Fruit fly (Drosophila melanogaster) whole organism, embryonic: Measurements from ENCODE around the gene Os-C.

Experiments
- Atf3 ChIP-seq: fragments of 200-800 bp; sonication (Bioruptor generic); optimal IDR thresholded peaks from 3 replicates; lab custom pipeline; 2016; ENCODE audit warnings: missing biosample characterization, missing genetic modification characterization
- CG11247 ChIP-seq: fragments of 200-800 bp; sonication (Bioruptor generic); IDR thresholded peaks from 2 replicates; pipeline ENCODE4 v1.3.6; 2022; ENCODE audit warnings: missing biosample characterization, missing genetic modification characterization
- CG12071 ChIP-seq: fragments of 200-800 bp; sonication (Bioruptor generic); optimal IDR thresholded peaks from 3 replicates; lab custom pipeline; 2018; ENCODE audit warnings: missing biosample characterization, mild to moderate bottlenecking, missing genetic modification characterization
- CG13424 ChIP-seq: fragments of 200-800 bp; sonication (Bioruptor generic); optimal IDR thresholded peaks from 2 replicates; lab custom pipeline; 2019; ENCODE audit warnings: missing biosample characterization, mild to moderate bottlenecking, missing genetic modification characterization, moderate library complexity
- CG13624 ChIP-seq: fragments of 200-800 bp; sonication (Bioruptor generic); optimal IDR thresholded peaks from 2 replicates; lab custom pipeline; 2016; ENCODE audit warnings: missing biosample characterization, missing genetic modification characterization
- CG14710 ChIP-seq: fragments of 200-800 bp; sonication (Bioruptor generic); optimal IDR thresholded peaks from 3 replicates; lab custom pipeline; 2019; ENCODE audit warnings: missing biosample characterization, mild to moderate bottlenecking, missing genetic modification characterization, moderate library complexity
- CG15269 ChIP-seq: fragments of 200-800 bp; sonication (Bioruptor generic); optimal IDR thresholded peaks from 2 replicates; lab custom pipeline; 2018; ENCODE audit warnings: missing biosample characterization, mild to moderate bottlenecking, missing genetic modification characterization, moderate library complexity
- CG15696 ChIP-seq: fragments of 200-800 bp; sonication (Bioruptor generic); optimal IDR thresholded peaks from 2 replicates; lab custom pipeline; 2019; ENCODE audit warnings: missing biosample characterization, mild to moderate bottlenecking, missing genetic modification characterization, moderate library complexity
- CG1647 ChIP-seq: fragments of 200-800 bp; sonication (Bioruptor generic); optimal IDR thresholded peaks from 3 replicates; lab custom pipeline; 2016; ENCODE audit warnings: missing biosample characterization, missing genetic modification characterization
- CG16779 ChIP-seq: fragments of 200-800 bp; sonication (Bioruptor generic); IDR thresholded peaks from 2 replicates; pipeline ENCODE4 v1.3.6; 2022; ENCODE audit warnings: missing biosample characterization, missing genetic modification characterization
- CG17186 ChIP-seq: fragments of 200-800 bp; sonication (Bioruptor generic); optimal IDR thresholded peaks from 3 replicates; lab custom pipeline; 2017; ENCODE audit warnings: missing biosample characterization, missing genetic modification reagents, missing genetic modification characterization
- CG17802 ChIP-seq: fragments of 200-800 bp; sonication (Bioruptor generic); optimal IDR thresholded peaks from 2 replicates; lab custom pipeline; 2018; ENCODE audit warnings: missing biosample characterization, mild to moderate bottlenecking, missing genetic modification characterization, moderate library complexity
- CG2678 ChIP-seq: fragments of 200-800 bp; sonication (Bioruptor generic); optimal IDR thresholded peaks from 3 replicates; lab custom pipeline; 2019; ENCODE audit warnings: missing biosample characterization, mild to moderate bottlenecking, missing genetic modification characterization, moderate library complexity
- CG2712 ChIP-seq: fragments of 200-800 bp; optimal IDR thresholded peaks from 3 replicates; lab custom pipeline; 2019; ENCODE audit warnings: missing biosample characterization, mild to moderate bottlenecking, missing genetic modification characterization, moderate library complexity
- CG31224 ChIP-seq: fragments of 200-800 bp; sonication (Bioruptor generic); IDR thresholded peaks from 2 replicates; pipeline ENCODE4 v1.3.6; 2022; ENCODE audit warnings: missing biosample characterization, missing genetic modification characterization
- CG4617 ChIP-seq: fragments of 200-800 bp; sonication (Bioruptor generic); optimal IDR thresholded peaks from 3 replicates; lab custom pipeline; 2016; ENCODE audit warnings: missing biosample characterization, missing genetic modification characterization, borderline replicate concordance
- CG5180 ChIP-seq: fragments of 200-800 bp; sonication (Bioruptor generic); optimal IDR thresholded peaks from 3 replicates; lab custom pipeline; 2017; ENCODE audit warnings: missing biosample characterization, missing genetic modification characterization, mild to moderate bottlenecking, moderate library complexity, missing genetic modification reagents
- CG7556 ChIP-seq: fragments of 200-800 bp; sonication (Bioruptor generic); optimal IDR thresholded peaks from 2 replicates; lab custom pipeline; 2017; ENCODE audit warnings: missing biosample characterization, mild to moderate bottlenecking, missing genetic modification characterization
- CG8765 ChIP-seq: fragments of 200-800 bp; sonication (Bioruptor generic); IDR thresholded peaks from 2 replicates; pipeline ENCODE4 v1.3.6; 2022; ENCODE audit warnings: missing biosample characterization, missing genetic modification characterization
- CG9437 ChIP-seq: fragments of 200-800 bp; sonication (Bioruptor generic); optimal IDR thresholded peaks from 2 replicates; lab custom pipeline; 2018; ENCODE audit warnings: missing biosample characterization, mild to moderate bottlenecking, missing genetic modification characterization
- Dbx ChIP-seq: fragments of 200-800 bp; sonication (Bioruptor generic); IDR thresholded peaks from 3 replicates; pipeline ENCODE4 v1.3.6; 2022; ENCODE audit warnings: missing biosample characterization, missing genetic modification characterization
- ERR ChIP-seq: fragments of 200-800 bp; sonication (Bioruptor generic); optimal IDR thresholded peaks from 2 replicates; lab custom pipeline; 2016; ENCODE audit warnings: missing biosample characterization, missing genetic modification characterization
- HLH3B ChIP-seq: fragments of 200-800 bp; sonication (Bioruptor generic); IDR thresholded peaks from 2 replicates; pipeline ENCODE4 v1.3.6; 2022; ENCODE audit warnings: missing biosample characterization, missing genetic modification characterization
- HLH4C ChIP-seq: fragments of 200-800 bp; sonication (Bioruptor generic); IDR thresholded peaks from 3 replicates; pipeline ENCODE4 v1.3.6; 2022; ENCODE audit warnings: missing biosample characterization, missing genetic modification characterization; ENCODE audit not compliant: partially characterized antibody
- Hey ChIP-seq: fragments of 200-800 bp; sonication (Bioruptor generic); optimal IDR thresholded peaks from 3 replicates; lab custom pipeline; 2018; ENCODE audit warnings: missing biosample characterization, mild to moderate bottlenecking, missing genetic modification characterization
- Hmr ChIP-seq: fragments of 200-800 bp; sonication (Bioruptor generic); optimal IDR thresholded peaks from 3 replicates; lab custom pipeline; 2017; ENCODE audit warnings: mild to moderate bottlenecking, missing biosample characterization, missing genetic modification reagents, missing genetic modification characterization
- Hr3 ChIP-seq: fragments of 200-800 bp; sonication (Bioruptor generic); optimal IDR thresholded peaks from 3 replicates; lab custom pipeline; 2016; ENCODE audit warnings: missing biosample characterization, missing genetic modification characterization
- Mes4 ChIP-seq: fragments of 200-800 bp; sonication (Bioruptor generic); optimal IDR thresholded peaks from 2 replicates; lab custom pipeline; 2016; ENCODE audit warnings: missing biosample characterization, missing genetic modification characterization
- Mrtf ChIP-seq: fragments of 200-800 bp; sonication (Bioruptor generic); IDR thresholded peaks from 3 replicates; pipeline ENCODE4 v1.3.6; 2022; ENCODE audit warnings: missing biosample characterization, missing genetic modification characterization
- NfI ChIP-seq: fragments of 200-800 bp; sonication (Bioruptor generic); optimal IDR thresholded peaks from 3 replicates; lab custom pipeline; 2018; ENCODE audit warnings: missing biosample characterization, mild to moderate bottlenecking, missing genetic modification characterization, moderate library complexity
- Poxn ChIP-seq: fragments of 200-800 bp; sonication (Bioruptor generic); IDR thresholded peaks from 2 replicates; pipeline ENCODE4 v1.3.6; 2022; ENCODE audit warnings: missing biosample characterization, missing genetic modification characterization
- Side ChIP-seq: fragments of 200-800 bp; sonication (Bioruptor generic); optimal IDR thresholded peaks from 2 replicates; lab custom pipeline; 2016; ENCODE audit warnings: missing biosample characterization, missing genetic modification characterization
- Sin3A ChIP-seq: fragments of >200 bp; optimal IDR thresholded peaks from 2 replicates; lab custom pipeline; 2018
- Stat92E ChIP-seq, 3 experiments: fragments of >200 bp in 2 of 3; fragments of 200-800 bp in 1 of 3; sonication (Bioruptor generic) in 1 of 3; optimal IDR thresholded peaks; 2 replicates each; lab custom pipeline; 2017 to 2019; ENCODE audit warnings: missing biosample characterization in 3 of 3, missing genetic modification characterization in 3 of 3, mild to moderate bottlenecking in 1 of 3, moderate library complexity in 1 of 3
- Vsx1 ChIP-seq: fragments of 200-800 bp; sonication (Bioruptor generic); optimal IDR thresholded peaks from 2 replicates; lab custom pipeline; 2017; ENCODE audit warnings: missing biosample characterization, mild to moderate bottlenecking, missing genetic modification characterization, missing genetic modification reagents
- amos ChIP-seq: fragments of 200-800 bp; sonication (Bioruptor generic); IDR thresholded peaks from 2 replicates; pipeline ENCODE4 v1.3.6; 2022; ENCODE audit warnings: missing biosample characterization, missing genetic modification characterization; ENCODE audit not compliant: partially characterized antibody
- bowl ChIP-seq: fragments of 200-800 bp; sonication (Bioruptor generic); IDR thresholded peaks from 2 replicates; pipeline ENCODE4 v1.3.6; 2022; ENCODE audit warnings: missing biosample characterization, missing genetic modification characterization
- cad ChIP-seq: fragments of >200 bp; optimal IDR thresholded peaks from 2 replicates; lab custom pipeline; 2017; ENCODE audit warnings: missing biosample characterization, missing genetic modification characterization
- cato ChIP-seq: fragments of 200-800 bp; sonication (Bioruptor generic); optimal IDR thresholded peaks from 2 replicates; lab custom pipeline; 2016; ENCODE audit warnings: missing biosample characterization, missing genetic modification characterization, borderline replicate concordance
- ci ChIP-seq: fragments of 200-800 bp; sonication (Bioruptor generic); IDR thresholded peaks from 3 replicates; pipeline ENCODE4 v1.3.6; 2022; ENCODE audit warnings: missing biosample characterization, missing genetic modification characterization
- gfzf ChIP-seq: fragments of 200-800 bp; sonication (Bioruptor generic); optimal IDR thresholded peaks from 2 replicates; lab custom pipeline; 2016; ENCODE audit warnings: missing biosample characterization, mild to moderate bottlenecking, missing genetic modification characterization, moderate library complexity
- ham ChIP-seq: fragments of 200-800 bp; sonication (Bioruptor generic); IDR thresholded peaks from 2 replicates; pipeline ENCODE4 v1.3.6; 2022; ENCODE audit warnings: missing biosample characterization, missing genetic modification characterization
- insv ChIP-seq, 2 experiments: fragments of 200-800 bp; sonication (Bioruptor generic); optimal IDR thresholded peaks; 3 replicates each; lab custom pipeline; 2016 to 2018; ENCODE audit warnings: missing biosample characterization in 2 of 2, missing genetic modification characterization in 2 of 2
- kay ChIP-seq: fragments of 200-800 bp; sonication (Bioruptor generic); optimal IDR thresholded peaks from 2 replicates; lab custom pipeline; 2016; ENCODE audit warnings: missing biosample characterization, missing genetic modification characterization
- oc ChIP-seq: fragments of 200-800 bp; sonication (Bioruptor generic); optimal IDR thresholded peaks from 2 replicates; lab custom pipeline; 2018; ENCODE audit warnings: missing biosample characterization, mild to moderate bottlenecking, missing genetic modification characterization, moderate library complexity
- org-1 ChIP-seq: fragments of 200-800 bp; sonication (Bioruptor generic); optimal IDR thresholded peaks from 2 replicates; lab custom pipeline; 2017; ENCODE audit warnings: missing biosample characterization, missing genetic modification characterization
- pnt ChIP-seq: fragments of 200-800 bp; sonication (Bioruptor generic); optimal IDR thresholded peaks from 3 replicates; lab custom pipeline; 2016; ENCODE audit warnings: missing biosample characterization, missing genetic modification characterization
- salm ChIP-seq: fragments of 200-800 bp; sonication (Bioruptor generic); optimal IDR thresholded peaks from 2 replicates; lab custom pipeline; 2018; ENCODE audit warnings: missing biosample characterization, mild to moderate bottlenecking, missing genetic modification characterization
- sqz ChIP-seq: fragments of 200-800 bp; sonication (Bioruptor generic); optimal IDR thresholded peaks from 3 replicates; lab custom pipeline; 2018; ENCODE audit warnings: missing biosample characterization, mild to moderate bottlenecking, missing genetic modification characterization

Os-C gene

DNA sequence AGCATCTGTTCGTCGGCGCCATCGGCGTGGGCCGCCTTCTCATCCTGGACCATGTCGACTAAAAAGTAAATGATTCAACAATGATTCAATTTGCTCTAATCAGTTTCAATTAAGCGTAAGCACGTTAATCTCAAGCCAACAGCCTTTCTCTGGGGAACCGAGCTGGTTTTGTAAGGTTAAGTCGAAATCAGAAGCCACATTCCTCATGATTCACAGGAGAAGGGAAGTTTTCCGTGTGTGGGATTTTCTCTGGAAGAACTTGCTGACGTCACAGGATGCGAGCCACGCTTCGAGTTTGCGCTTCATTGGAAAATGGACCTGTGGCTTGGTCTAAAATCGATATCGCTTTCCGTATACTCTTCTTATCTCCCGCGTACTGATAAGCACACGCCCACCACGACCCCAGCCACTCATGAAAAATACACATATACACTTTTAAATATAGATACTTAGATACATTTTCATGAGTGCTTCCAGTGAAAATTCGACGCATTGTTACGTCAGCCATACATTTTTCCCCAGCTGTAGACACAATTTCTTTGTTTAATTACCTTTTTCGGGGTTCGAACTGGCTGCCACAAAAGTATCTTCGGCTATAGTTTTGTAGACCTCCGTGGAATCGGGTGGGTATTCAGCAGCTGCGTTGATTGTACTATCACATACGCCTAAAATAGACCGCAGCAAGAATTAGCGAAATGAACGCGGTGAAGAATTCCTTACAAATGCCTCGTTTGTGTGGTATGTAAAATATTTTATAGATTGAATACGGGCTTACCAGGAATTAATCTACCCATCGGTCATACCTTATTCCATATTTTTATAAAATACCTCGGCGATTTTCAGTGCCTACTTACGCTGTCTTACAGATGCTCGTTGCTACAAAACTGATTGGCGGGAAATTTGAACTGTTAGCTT lies 1.5 kb upstream of the Os-C start:
- no peak for TF ChIP-seq Atf3
- peak in 1 of 3 experiments; percentile 89 for TF ChIP-seq Stat92E (GFP tag; optimal IDR thresholded peaks at IDR 0.05; lab: Kevin White, UChicago)
- no peak for TF ChIP-seq CG11247
- peak; percentile 39 for TF ChIP-seq CG17186 (GFP tag; lab: Kevin White, UChicago)
- TF ChIP-seq CG8765 (GFP tag; lab: Robert Waterston, UW): no peak
- TF ChIP-seq sqz: no peak
- peak; percentile 98 for TF ChIP-seq gfzf (GFP tag; lab: Kevin White, UChicago)
- peak; percentile 67 for TF ChIP-seq CG2712 (tag; lab: Kevin White, UChicago)
- no peak for TF ChIP-seq CG12071 (GFP tag; lab: Kevin White, UChicago)
- peak; percentile 54; the same call in 2 of the 3 replicates for TF ChIP-seq Dbx (GFP tag; lab: Robert Waterston, UW)
- peak; percentile 13 for TF ChIP-seq CG15269
- TF ChIP-seq Mes4 (GFP tag; lab: Kevin White, UChicago): no peak
- no peak for TF ChIP-seq salm
- no peak for TF ChIP-seq bowl (GFP tag; lab: Robert Waterston, UW)
- no peak for TF ChIP-seq org-1 (GFP tag; lab: Kevin White, UChicago)
- TF ChIP-seq Hmr (GFP tag; lab: Kevin White, UChicago): peak; percentile 62
- peak; percentile 42; the same call in 1 of the 2 replicates for TF ChIP-seq amos (GFP tag; lab: Robert Waterston, UW)
- TF ChIP-seq CG9437 (GFP tag; lab: Kevin White, UChicago): peak; percentile 3
- TF ChIP-seq CG5180 (GFP tag; lab: Kevin White, UChicago): no peak
- no peak for TF ChIP-seq Hey (tag; lab: Kevin White, UChicago)
- no peak for TF ChIP-seq CG15696
- TF ChIP-seq Hr3 (GFP tag; lab: Kevin White, UChicago): no peak
- peak; percentile 94 for TF ChIP-seq oc (tag; lab: Kevin White, UChicago)
- no peak for TF ChIP-seq CG2678 (tag; lab: Kevin White, UChicago)
- no peak for TF ChIP-seq kay (GFP tag; lab: Kevin White, UChicago)
- TF ChIP-seq CG4617 (GFP tag; lab: Kevin White, UChicago): peak; percentile 41
- peak; percentile 52 for TF ChIP-seq CG14710 (tag; lab: Kevin White, UChicago)
- TF ChIP-seq insv (GFP tag; optimal IDR thresholded peaks at IDR 0.05; lab: Kevin White, UChicago): peak in 1 of 2 experiments; percentile 31
- TF ChIP-seq cad (GFP tag; lab: Kevin White, UChicago): no peak
- TF ChIP-seq HLH4C (GFP tag; lab: Robert Waterston, UW): no peak; the same call in 2 of the 3 replicates
- no peak for TF ChIP-seq cato
- no peak for TF ChIP-seq Vsx1 (GFP tag; lab: Kevin White, UChicago)
- no peak for TF ChIP-seq CG1647
- TF ChIP-seq Sin3A (lab: Kevin White, UChicago): peak; percentile 27
- no peak for TF ChIP-seq CG17802 (tag; lab: Kevin White, UChicago)
- no peak for TF ChIP-seq CG16779 (GFP tag; lab: Robert Waterston, UW)
- no peak for TF ChIP-seq CG31224 (GFP tag; lab: Robert Waterston, UW)
- TF ChIP-seq Mrtf (GFP tag; lab: Robert Waterston, UW): no peak
- TF ChIP-seq HLH3B (GFP tag; lab: Robert Waterston, UW): no peak
- TF ChIP-seq ci (GFP tag; lab: Robert Waterston, UW): no peak
- TF ChIP-seq CG13424: peak; percentile 7
- TF ChIP-seq pnt (GFP tag; lab: Kevin White, UChicago): peak; percentile 16
- no peak for TF ChIP-seq CG7556 (GFP tag; lab: Kevin White, UChicago)
- peak; percentile 27 for TF ChIP-seq NfI (GFP tag; lab: Kevin White, UChicago)
- peak; percentile 2 for TF ChIP-seq Side
- TF ChIP-seq Poxn (GFP tag; lab: Robert Waterston, UW): no peak
- TF ChIP-seq ERR (GFP tag; lab: Kevin White, UChicago): no peak
- no peak for TF ChIP-seq ham
- TF ChIP-seq CG13624: peak; percentile 9
